Worm (Caenorhabditis elegans): Measurements from ENCODE around the gene bgal-2.

ce11 chrX:6808640-6809039 is 24.4 kb downstream of the bgal-2 start:
- TF ChIP-seq nhr-25 (tag; optimal IDR thresholded peaks at IDR 0.05; ENCODE audit: borderline replicate concordance, insufficient read depth) (no peak), mxl-2 (GFP tag; conservative IDR thresholded peaks at IDR 0.05) (no peak), skn-1 (tag; optimal IDR thresholded peaks at IDR 0.05) (no peak), T20F7.1 (GFP tag; optimal IDR thresholded peaks at IDR 0.05) (peak; percentile 43), ztf-11 (tag; optimal IDR thresholded peaks at IDR 0.05) (no peak), D1046.2 (GFP tag; IDR thresholded peaks at IDR 0.05) (no peak), set-16 (GFP tag; IDR thresholded peaks at IDR 0.05) (no peak), nhr-41 (GFP tag; IDR thresholded peaks at IDR 0.05) (no peak), rbr-2 (tag; optimal IDR thresholded peaks at IDR 0.05) (no peak)

Data from whole organism, L4 larva.